Fruit fly (Drosophila melanogaster): Measurements from ENCODE around the gene CG32269.

Gene CG32269

DNA sequence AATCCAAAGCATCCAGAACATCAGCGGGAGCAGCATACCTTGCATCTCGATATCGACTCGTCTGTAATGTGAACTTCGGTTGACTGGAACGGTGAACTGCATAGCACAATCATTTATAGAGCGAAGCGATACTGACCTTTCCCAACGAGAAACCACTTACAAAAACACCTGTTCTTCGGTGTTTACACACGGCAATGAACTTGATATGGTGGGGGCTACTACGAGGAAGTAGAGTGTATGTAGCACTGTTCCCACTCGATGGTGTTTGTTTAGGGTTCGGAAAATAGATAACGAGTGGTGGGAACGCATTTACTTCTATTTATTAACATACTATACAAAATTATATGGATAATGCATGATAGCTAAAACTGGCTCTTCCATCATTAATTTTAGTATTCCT, at the start of gene CG32269, which contains the start of gene CG32270:
Gene CG32269, minus strand, starts transcription at position 91 of the 400 bp plus-strand sequence.
Gene CG32270, minus strand, starts transcription at position 91 of the 400 bp plus-strand sequence.
- TF ChIP-seq Hr78 (GFP tag; optimal IDR thresholded peaks at IDR 0.05), result no peak
- peak; percentile 92 for TF ChIP-seq Hr83 (GFP tag; optimal IDR thresholded peaks at IDR 0.05; ENCODE audit: poor library complexity, severe bottlenecking)

DNA sequence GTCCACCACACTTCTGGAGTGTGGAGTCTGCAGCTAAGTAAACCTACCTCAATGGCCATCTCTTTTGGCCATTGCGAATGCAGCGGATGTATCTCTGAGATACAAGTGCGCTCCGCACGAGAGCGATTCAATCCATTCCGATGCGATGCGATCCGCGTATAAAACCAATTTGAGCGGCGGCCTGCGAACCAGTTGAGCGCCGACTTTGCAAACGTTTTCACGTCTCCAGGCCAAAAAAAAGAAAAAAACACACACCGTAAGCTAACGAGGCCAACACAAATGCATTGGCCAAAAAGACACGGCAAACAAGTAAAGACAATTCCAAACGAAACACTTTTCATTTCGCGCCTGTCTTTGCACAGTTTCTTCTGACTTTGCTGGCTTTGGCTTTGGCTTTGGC, 48.9 kb upstream of the CG32269 start, which contains the start of gene ckd:
Gene ckd, plus strand, starts transcription at position 189 of the 400 bp plus-strand sequence.
- TF ChIP-seq Myc (optimal IDR thresholded peaks at IDR 0.05) (no peak), psq (GFP tag; optimal IDR thresholded peaks at IDR 0.05) (no peak), foxo (GFP tag; optimal IDR thresholded peaks at IDR 0.05) (no peak), ey (GFP tag; optimal IDR thresholded peaks at IDR 0.05) (no peak), Mio (GFP tag; optimal IDR thresholded peaks at IDR 0.05) (no peak), GATAd (GFP tag; optimal IDR thresholded peaks at IDR 0.05) (no peak), Jra (GFP tag; optimal IDR thresholded peaks at IDR 0.05) (no peak), woc (GFP tag; optimal IDR thresholded peaks at IDR 0.05) (no peak), OdsH (GFP tag; optimal IDR thresholded peaks at IDR 0.05) (peak; percentile 32), jim (GFP tag; optimal IDR thresholded peaks at IDR 0.05) (no peak), N (GFP tag; optimal IDR thresholded peaks at IDR 0.05) (no peak), Dif (GFP tag; optimal IDR thresholded peaks at IDR 0.05; ENCODE audit: partially characterized antibody) (peak; percentile 71), Rel (GFP tag; optimal IDR thresholded peaks at IDR 0.05) (no peak), Rel (tag; optimal IDR thresholded peaks at IDR 0.05) (no peak), Hr83 (GFP tag; optimal IDR thresholded peaks at IDR 0.05; ENCODE audit: poor library complexity, severe bottlenecking) (no peak), fru (GFP tag; optimal IDR thresholded peaks at IDR 0.05) (peak; percentile 1), pan (optimal IDR thresholded peaks at IDR 0.05) (no peak), lola (GFP tag; optimal IDR thresholded peaks at IDR 0.05) (no peak), CG32264 (GFP tag; optimal IDR thresholded peaks at IDR 0.05) (no peak), dl (GFP tag; optimal IDR thresholded peaks at IDR 0.05; ENCODE audit: insufficient read depth in 1 of 2, partially characterized antibody in 2 of 2) (peak; percentile 59 to 66), brk (GFP tag; optimal IDR thresholded peaks at IDR 0.05) (no peak), br (GFP tag; optimal IDR thresholded peaks at IDR 0.05) (no peak), Hnf4 (GFP tag; optimal IDR thresholded peaks at IDR 0.05) (no peak), Vsx2 (GFP tag; optimal IDR thresholded peaks at IDR 0.05; ENCODE audit: partially characterized antibody) (peak; percentile 38), h (GFP tag; optimal IDR thresholded peaks at IDR 0.05) (no peak), sage (GFP tag; optimal IDR thresholded peaks at IDR 0.05) (no peak), Hr78 (GFP tag; optimal IDR thresholded peaks at IDR 0.05) (no peak), Abd-B (GFP tag; optimal IDR thresholded peaks at IDR 0.05) (no peak), CG9705 (GFP tag; optimal IDR thresholded peaks at IDR 0.05) (no peak), rgr (GFP tag; optimal IDR thresholded peaks at IDR 0.05) (no peak), HLH106 (tag; optimal IDR thresholded peaks at IDR 0.05) (no peak), usp (GFP tag; optimal IDR thresholded peaks at IDR 0.05) (no peak), CrebA (GFP tag; optimal IDR thresholded peaks at IDR 0.05; ENCODE audit: borderline replicate concordance) (peak; percentile 5), sv (GFP tag; optimal IDR thresholded peaks at IDR 0.05) (no peak), Sp1 (GFP tag; optimal IDR thresholded peaks at IDR 0.05) (peak; percentile 14), dsf (GFP tag; optimal IDR thresholded peaks at IDR 0.05; ENCODE audit: borderline replicate concordance) (no peak), Dfd (GFP tag; optimal IDR thresholded peaks at IDR 0.05) (no peak), tai (GFP tag; optimal IDR thresholded peaks at IDR 0.05) (no peak), dmrt93B (GFP tag; optimal IDR thresholded peaks at IDR 0.05) (no peak)

DNA sequence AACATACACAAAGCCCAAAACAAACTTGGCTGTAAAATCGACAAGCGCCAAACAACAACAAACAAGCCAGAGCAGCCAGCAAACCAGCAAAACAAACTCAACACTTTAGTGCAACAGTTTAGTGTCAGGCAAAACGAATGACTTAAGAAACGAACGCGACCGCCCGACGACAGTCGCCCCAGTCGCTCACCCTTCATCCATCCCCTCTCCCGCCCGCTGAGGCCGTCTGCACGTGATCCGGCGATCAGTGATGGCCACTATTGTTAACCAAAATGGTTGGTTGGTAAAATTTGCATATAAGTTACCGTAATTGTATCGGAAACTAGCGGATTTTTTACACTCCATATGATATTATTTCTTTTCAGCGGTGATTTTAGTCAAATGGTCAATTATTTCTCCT, 44.8 kb upstream of the CG32269 start:
- TF ChIP-seq Dif (GFP tag; optimal IDR thresholded peaks at IDR 0.05; ENCODE audit: partially characterized antibody) (peak; percentile 55), ey (GFP tag; optimal IDR thresholded peaks at IDR 0.05) (no peak), GATAd (GFP tag; optimal IDR thresholded peaks at IDR 0.05) (no peak), Sp1 (GFP tag; optimal IDR thresholded peaks at IDR 0.05) (no peak), woc (GFP tag; optimal IDR thresholded peaks at IDR 0.05) (peak; percentile 62), OdsH (GFP tag; optimal IDR thresholded peaks at IDR 0.05) (no peak), Vsx2 (GFP tag; optimal IDR thresholded peaks at IDR 0.05; ENCODE audit: partially characterized antibody) (peak; percentile 59), dl (GFP tag; optimal IDR thresholded peaks at IDR 0.05; ENCODE audit: insufficient read depth in 1 of 2, partially characterized antibody in 2 of 2) (peak in 1 of 2 experiments; percentile 25), br (GFP tag; optimal IDR thresholded peaks at IDR 0.05) (no peak), dmrt93B (GFP tag; optimal IDR thresholded peaks at IDR 0.05) (no peak), sv (GFP tag; optimal IDR thresholded peaks at IDR 0.05) (no peak), lola (GFP tag; optimal IDR thresholded peaks at IDR 0.05) (no peak), Hr78 (GFP tag; optimal IDR thresholded peaks at IDR 0.05) (no peak), Mio (GFP tag; optimal IDR thresholded peaks at IDR 0.05) (no peak)
